Fruit fly (Drosophila melanogaster) whole organism, embryonic: Measurements from ENCODE around the gene MAPk-Ak2.

Experiments used
- Ada2b ChIP-seq: fragments of 200-800 bp; sonication (Bioruptor generic); IDR thresholded peaks from 2 replicates; pipeline ENCODE4 v1.3.6; 2022; ENCODE audit warnings: missing biosample characterization, missing genetic modification characterization
- CG1024 ChIP-seq: fragments of 200-800 bp; sonication (Bioruptor generic); IDR thresholded peaks from 2 replicates; pipeline ENCODE4 v1.3.6; 2022; ENCODE audit warnings: missing biosample characterization, missing genetic modification characterization
- CG10366 ChIP-seq: fragments of 200-800 bp; sonication (Bioruptor generic); IDR thresholded peaks from 2 replicates; pipeline ENCODE4 v1.3.6; 2022; ENCODE audit warnings: missing biosample characterization, missing genetic modification characterization
- CG10654 ChIP-seq: fragments of 200-800 bp; sonication (Bioruptor generic); optimal IDR thresholded peaks from 2 replicates; lab custom pipeline; 2016; ENCODE audit warnings: missing biosample characterization, missing genetic modification characterization
- CG10959 ChIP-seq: fragments of 200-800 bp; sonication (Bioruptor generic); IDR thresholded peaks from 2 replicates; pipeline ENCODE4 v1.3.6; 2022; ENCODE audit warnings: missing biosample characterization, missing genetic modification characterization
- CG13296 ChIP-seq: fragments of 200-800 bp; sonication (Bioruptor generic); optimal IDR thresholded peaks from 3 replicates; lab custom pipeline; 2018; ENCODE audit warnings: missing biosample characterization, mild to moderate bottlenecking, missing genetic modification characterization
- CG13775 ChIP-seq: fragments of 200-800 bp; sonication (Bioruptor generic); optimal IDR thresholded peaks from 3 replicates; lab custom pipeline; 2017; ENCODE audit warnings: missing biosample characterization, mild to moderate bottlenecking, missing genetic modification characterization
- CG14050 ChIP-seq: fragments of 200-800 bp; sonication (Bioruptor generic); IDR thresholded peaks from 3 replicates; pipeline ENCODE4 v1.3.6; 2022; ENCODE audit warnings: missing biosample characterization, missing genetic modification characterization
- CG14710 ChIP-seq: fragments of 200-800 bp; sonication (Bioruptor generic); optimal IDR thresholded peaks from 3 replicates; lab custom pipeline; 2019; ENCODE audit warnings: missing biosample characterization, mild to moderate bottlenecking, missing genetic modification characterization, moderate library complexity
- CG14965 ChIP-seq: fragments of 200-800 bp; sonication (Bioruptor generic); optimal IDR thresholded peaks from 2 replicates; lab custom pipeline; 2016; ENCODE audit warnings: missing biosample characterization, missing genetic modification characterization, borderline replicate concordance
- CG18599 ChIP-seq: fragments of 200-800 bp; sonication (Bioruptor generic); optimal IDR thresholded peaks from 3 replicates; lab custom pipeline; 2017; ENCODE audit warnings: missing biosample characterization, missing genetic modification characterization, mild to moderate bottlenecking, moderate library complexity, missing genetic modification reagents
- CG18619 ChIP-seq: fragments of 200-800 bp; sonication (Bioruptor generic); optimal IDR thresholded peaks from 3 replicates; lab custom pipeline; 2017; ENCODE audit warnings: missing biosample characterization, mild to moderate bottlenecking, missing genetic modification characterization
- CG31224 ChIP-seq: fragments of 200-800 bp; sonication (Bioruptor generic); IDR thresholded peaks from 2 replicates; pipeline ENCODE4 v1.3.6; 2022; ENCODE audit warnings: missing biosample characterization, missing genetic modification characterization
- CG3163 ChIP-seq: fragments of 200-800 bp; sonication (Bioruptor generic); optimal IDR thresholded peaks from 3 replicates; lab custom pipeline; 2016; ENCODE audit warnings: missing biosample characterization, missing genetic modification characterization
- CG3995 ChIP-seq: fragments of 200-800 bp; sonication (Bioruptor generic); optimal IDR thresholded peaks from 3 replicates; lab custom pipeline; 2016; ENCODE audit warnings: missing biosample characterization, missing genetic modification characterization
- CG4328 ChIP-seq: fragments of 200-800 bp; sonication (Bioruptor generic); optimal IDR thresholded peaks from 3 replicates; lab custom pipeline; 2017; ENCODE audit warnings: missing biosample characterization, missing genetic modification reagents, missing genetic modification characterization
- CG5180 ChIP-seq: fragments of 200-800 bp; sonication (Bioruptor generic); optimal IDR thresholded peaks from 3 replicates; lab custom pipeline; 2017; ENCODE audit warnings: missing biosample characterization, missing genetic modification characterization, mild to moderate bottlenecking, moderate library complexity, missing genetic modification reagents
- CG5245 ChIP-seq: fragments of 200-800 bp; sonication (Bioruptor generic); optimal IDR thresholded peaks from 3 replicates; lab custom pipeline; 2016; ENCODE audit warnings: missing biosample characterization, missing genetic modification characterization
- CG6813 ChIP-seq: fragments of 200-800 bp; sonication (Bioruptor generic); optimal IDR thresholded peaks from 2 replicates; lab custom pipeline; 2017; ENCODE audit warnings: missing biosample characterization, missing genetic modification characterization, mild to moderate bottlenecking, moderate library complexity, missing genetic modification reagents
- CG8359 ChIP-seq: fragments of 200-800 bp; sonication (Bioruptor generic); optimal IDR thresholded peaks from 2 replicates; lab custom pipeline; 2017; ENCODE audit warnings: missing biosample characterization, mild to moderate bottlenecking, missing genetic modification characterization, borderline replicate concordance
- CG8924 ChIP-seq: fragments of 200-800 bp; optimal IDR thresholded peaks from 3 replicates; lab custom pipeline; 2019; ENCODE audit warnings: missing biosample characterization, mild to moderate bottlenecking, missing genetic modification characterization, moderate library complexity
- CG9817 ChIP-seq: fragments of 200-800 bp; sonication (Bioruptor generic); optimal IDR thresholded peaks from 2 replicates; lab custom pipeline; 2018; ENCODE audit warnings: missing biosample characterization, mild to moderate bottlenecking, missing genetic modification characterization, moderate library complexity
- CG9876 ChIP-seq: fragments of 200-800 bp; sonication (Bioruptor generic); optimal IDR thresholded peaks from 2 replicates; lab custom pipeline; 2016; ENCODE audit warnings: missing biosample characterization, missing genetic modification characterization
- Hmx ChIP-seq: fragments of 200-800 bp; sonication (Bioruptor generic); optimal IDR thresholded peaks from 2 replicates; lab custom pipeline; 2016; ENCODE audit warnings: missing biosample characterization, missing genetic modification characterization
- Mes4 ChIP-seq: fragments of 200-800 bp; sonication (Bioruptor generic); optimal IDR thresholded peaks from 2 replicates; lab custom pipeline; 2016; ENCODE audit warnings: missing biosample characterization, missing genetic modification characterization
- NC2β ChIP-seq: fragments of 200-800 bp; sonication (Bioruptor generic); optimal IDR thresholded peaks from 2 replicates; lab custom pipeline; 2016; ENCODE audit warnings: missing biosample characterization, missing genetic modification characterization
- Poxn ChIP-seq: fragments of 200-800 bp; sonication (Bioruptor generic); IDR thresholded peaks from 2 replicates; pipeline ENCODE4 v1.3.6; 2022; ENCODE audit warnings: missing biosample characterization, missing genetic modification characterization
- Rfx ChIP-seq: fragments of 200-800 bp; sonication (Bioruptor generic); IDR thresholded peaks from 2 replicates; pipeline ENCODE4 v1.3.6; 2022; ENCODE audit warnings: missing biosample characterization, missing genetic modification characterization
- Taf1 ChIP-seq: fragments of 200-800 bp; sonication (Bioruptor generic); IDR thresholded peaks from 2 replicates; pipeline ENCODE4 v1.3.6; 2022; ENCODE audit warnings: missing biosample characterization, missing genetic modification characterization
- Xbp1 ChIP-seq: fragments of 200-800 bp; sonication (Bioruptor generic); optimal IDR thresholded peaks from 3 replicates; lab custom pipeline; 2016; ENCODE audit warnings: missing biosample characterization, mild to moderate bottlenecking, missing genetic modification characterization
- cato ChIP-seq: fragments of 200-800 bp; sonication (Bioruptor generic); optimal IDR thresholded peaks from 2 replicates; lab custom pipeline; 2016; ENCODE audit warnings: missing biosample characterization, missing genetic modification characterization, borderline replicate concordance
- caup ChIP-seq: fragments of 200-800 bp; sonication (Bioruptor generic); optimal IDR thresholded peaks from 3 replicates; lab custom pipeline; 2017; ENCODE audit warnings: missing biosample characterization, mild to moderate bottlenecking, missing genetic modification characterization, moderate library complexity; ENCODE audit not compliant: severe bottlenecking
- chinmo ChIP-seq: fragments of 200-800 bp; sonication (Bioruptor generic); IDR thresholded peaks from 4 replicates; pipeline ENCODE4 v1.3.6; 2022; ENCODE audit warnings: missing biosample characterization, missing genetic modification characterization; ENCODE audit not compliant: partially characterized antibody
- da ChIP-seq: fragments of 200-800 bp; sonication (Bioruptor generic); optimal IDR thresholded peaks from 2 replicates; lab custom pipeline; 2016; ENCODE audit warnings: missing biosample characterization, missing genetic modification characterization
- fd102C ChIP-seq: fragments of 200-800 bp; sonication (Bioruptor generic); optimal IDR thresholded peaks from 2 replicates; lab custom pipeline; 2018; ENCODE audit warnings: missing biosample characterization, mild to moderate bottlenecking, missing genetic modification characterization, moderate library complexity
- grn ChIP-seq: fragments of 200-800 bp; sonication (Bioruptor generic); optimal IDR thresholded peaks from 3 replicates; lab custom pipeline; 2017; ENCODE audit warnings: missing biosample characterization, missing genetic modification characterization
- nmo ChIP-seq: fragments of 200-800 bp; sonication (Bioruptor generic); optimal IDR thresholded peaks from 2 replicates; lab custom pipeline; 2018; ENCODE audit warnings: missing biosample characterization, mild to moderate bottlenecking, missing genetic modification characterization, moderate library complexity
- pan ChIP-seq, 4 experiments: fragments of >200 bp in 3 of 4; fragments of 200-800 bp in 1 of 4; sonication (Bioruptor generic) in 1 of 4; optimal IDR thresholded peaks in 3 of 4; IDR thresholded peaks in 1 of 4; 2 replicates each; pipeline versions ENCODE4 v1.3.6 to Lab custom; 2017 to 2022; ENCODE audit warnings: missing biosample characterization in 2 of 4, missing genetic modification characterization in 2 of 4, mixed read lengths in 1 of 4
- phol ChIP-seq: fragments of 200-800 bp; sonication (Bioruptor generic); optimal IDR thresholded peaks from 3 replicates; lab custom pipeline; 2018; ENCODE audit warnings: missing biosample characterization, mild to moderate bottlenecking, missing genetic modification characterization, moderate library complexity
- seq ChIP-seq: fragments of 200-800 bp; sonication (Bioruptor generic); IDR thresholded peaks from 2 replicates; pipeline ENCODE4 v1.3.6; 2022; ENCODE audit warnings: missing biosample characterization, missing genetic modification characterization
- sna ChIP-seq: fragments of 200-800 bp; sonication (Bioruptor generic); IDR thresholded peaks from 2 replicates; pipeline ENCODE4 v1.3.6; 2022; ENCODE audit warnings: missing biosample characterization, missing genetic modification characterization; ENCODE audit not compliant: partially characterized antibody
- sqz ChIP-seq: fragments of 200-800 bp; sonication (Bioruptor generic); optimal IDR thresholded peaks from 3 replicates; lab custom pipeline; 2018; ENCODE audit warnings: missing biosample characterization, mild to moderate bottlenecking, missing genetic modification characterization
- stc ChIP-seq: fragments of 200-800 bp; sonication (Bioruptor generic); IDR thresholded peaks from 2 replicates; pipeline ENCODE4 v1.3.6; 2022; ENCODE audit warnings: missing biosample characterization, missing genetic modification characterization
- toy ChIP-seq: fragments of 200-800 bp; sonication (Bioruptor generic); IDR thresholded peaks from 2 replicates; pipeline ENCODE4 v1.3.6; 2022; ENCODE audit warnings: missing biosample characterization, missing genetic modification characterization
- trem ChIP-seq: fragments of 200-800 bp; optimal IDR thresholded peaks from 3 replicates; lab custom pipeline; 2019; ENCODE audit warnings: missing biosample characterization, mild to moderate bottlenecking, missing genetic modification characterization, moderate library complexity
- tup ChIP-seq: fragments of 200-800 bp; sonication (Bioruptor generic); optimal IDR thresholded peaks from 2 replicates; lab custom pipeline; 2016; ENCODE audit warnings: missing biosample characterization, mild to moderate bottlenecking, missing genetic modification characterization, moderate library complexity
- vfl ChIP-seq: fragments of 200-800 bp; sonication (Bioruptor generic); optimal IDR thresholded peaks from 2 replicates; lab custom pipeline; 2016; ENCODE audit warnings: missing biosample characterization, missing genetic modification characterization
- wor ChIP-seq: fragments of 200-800 bp; sonication (Bioruptor generic); IDR thresholded peaks from 2 replicates; pipeline ENCODE4 v1.3.6; 2022; ENCODE audit warnings: missing biosample characterization, missing genetic modification characterization
- yki ChIP-seq: fragments of >200 bp; optimal IDR thresholded peaks from 3 replicates; lab custom pipeline; 2018

Gene MAPk-Ak2

dm6 chrX:5735268-5735941 is 28.6 kb downstream of the MAPk-Ak2 start (continued):
- TF ChIP-seq CG18619 (GFP tag; lab: Kevin White, UChicago) (peak; percentile 62), Taf1 (GFP tag; lab: Robert Waterston, UW) (0 out of 2 replicates have a peak, but pooled peaks have one; percentile 14), Ada2b (GFP tag; lab: Robert Waterston, UW) (peak; percentile 85), Hmx (GFP tag; lab: Kevin White, UChicago) (peak; percentile 55), phol (tag; lab: Kevin White, UChicago) (peak; percentile 71), CG31224 (GFP tag; lab: Robert Waterston, UW) (no peak), CG18599 (GFP tag; lab: Kevin White, UChicago) (peak; percentile 73), toy (GFP tag; lab: Robert Waterston, UW) (peak; percentile 37; the same call in 1 of the 2 replicates), NC2β (GFP tag; lab: Kevin White, UChicago) (peak; percentile 62), yki (lab: Kevin White, UChicago) (no peak), caup (GFP tag; lab: Kevin White, UChicago) (peak; percentile 45), CG14050 (GFP tag; lab: Robert Waterston, UW) (peak; percentile 67), grn (GFP tag; lab: Kevin White, UChicago) (no peak), CG6813 (GFP tag; lab: Kevin White, UChicago) (peak; percentile 58), CG10654 (GFP tag; lab: Kevin White, UChicago) (peak; percentile 48), stc (GFP tag; lab: Robert Waterston, UW) (peak; percentile 81), CG3163 (no peak), CG3995 (GFP tag; lab: Kevin White, UChicago) (peak; percentile 8), da (GFP tag; lab: Kevin White, UChicago) (no peak), Xbp1 (peak; percentile 82), CG4328 (GFP tag; lab: Kevin White, UChicago) (no peak), sna (GFP tag; lab: Robert Waterston, UW) (no peak), CG9817 (peak; percentile 75), CG9876 (GFP tag; lab: Kevin White, UChicago) (no peak), chinmo (no peak), Rfx (GFP tag; lab: Robert Waterston, UW) (peak; percentile 80), tup (GFP tag; lab: Kevin White, UChicago) (peak; percentile 21), CG13775 (GFP tag; lab: Kevin White, UChicago) (peak; percentile 44), CG10366 (GFP tag; lab: Robert Waterston, UW) (peak; percentile 78), CG10959 (0 out of 2 replicates have a peak, but pooled peaks have one; percentile 20), Poxn (GFP tag; lab: Robert Waterston, UW) (peak; percentile 51; the same call in 1 of the 2 replicates), CG5180 (peak; percentile 35), CG1024 (GFP tag; lab: Robert Waterston, UW) (peak; percentile 48; the same call in 1 of the 2 replicates), CG8924 (tag; lab: Kevin White, UChicago) (peak; percentile 84), wor (GFP tag; lab: Robert Waterston, UW) (no peak), nmo (GFP tag; lab: Kevin White, UChicago) (peak; percentile 80), CG14710 (peak; percentile 22), vfl (GFP tag; lab: Kevin White, UChicago) (no peak), trem (tag; lab: Kevin White, UChicago) (peak; percentile 2), Mes4 (peak; percentile 8), seq (peak; percentile 71), fd102C (no peak), CG8359 (GFP tag; lab: Kevin White, UChicago) (peak; percentile 21), CG14965 (GFP tag; lab: Kevin White, UChicago) (no peak), CG5245 (GFP tag; lab: Kevin White, UChicago) (peak; percentile 63), CG13296 (peak; percentile 40), pan (optimal IDR thresholded peaks at IDR 0.05; lab: Kevin White, UChicago) (no peak), pan (GFP tag; optimal IDR thresholded peaks at IDR 0.05 in 1 of 2, IDR thresholded peaks at IDR 0.05 in 1 of 2) (peak in 1 of 2 experiments; percentile 82), cato (GFP tag; lab: Kevin White, UChicago) (no peak), sqz (GFP tag; lab: Kevin White, UChicago) (no peak)
